Fruit fly (Drosophila melanogaster) whole organism, embryonic: Measurements from ENCODE around the gene CG34287.

Experiments
- B-H2 ChIP-seq: fragments of 200-800 bp; sonication (Bioruptor generic); optimal IDR thresholded peaks from 2 replicates; lab custom pipeline; 2018; ENCODE audit warnings: missing biosample characterization, mild to moderate bottlenecking, missing genetic modification characterization
- Bdp1 ChIP-seq: fragments of 200-800 bp; sonication (Bioruptor generic); optimal IDR thresholded peaks from 3 replicates; lab custom pipeline; 2016; ENCODE audit warnings: missing biosample characterization, missing genetic modification characterization
- CG10209 ChIP-seq: fragments of 200-800 bp; sonication (Bioruptor generic); optimal IDR thresholded peaks from 3 replicates; lab custom pipeline; 2017; ENCODE audit warnings: missing biosample characterization, mild to moderate bottlenecking, missing genetic modification characterization, missing genetic modification reagents
- CG12236 ChIP-seq: fragments of 200-800 bp; sonication (Bioruptor generic); optimal IDR thresholded peaks from 2 replicates; lab custom pipeline; 2016; ENCODE audit warnings: missing biosample characterization, missing genetic modification characterization
- CG15269 ChIP-seq: fragments of 200-800 bp; sonication (Bioruptor generic); optimal IDR thresholded peaks from 2 replicates; lab custom pipeline; 2018; ENCODE audit warnings: missing biosample characterization, mild to moderate bottlenecking, missing genetic modification characterization, moderate library complexity
- CG15514 ChIP-seq: fragments of 200-800 bp; sonication (Bioruptor generic); optimal IDR thresholded peaks from 3 replicates; lab custom pipeline; 2017; ENCODE audit warnings: missing biosample characterization, missing genetic modification characterization, mild to moderate bottlenecking, moderate library complexity, missing genetic modification reagents
- CG17385 ChIP-seq: fragments of 200-800 bp; sonication (Bioruptor generic); optimal IDR thresholded peaks from 3 replicates; lab custom pipeline; 2018; ENCODE audit warnings: missing biosample characterization, mild to moderate bottlenecking, missing genetic modification characterization
- CG2116 ChIP-seq: fragments of 200-800 bp; sonication (Bioruptor generic); optimal IDR thresholded peaks from 3 replicates; lab custom pipeline; 2018; ENCODE audit warnings: missing biosample characterization, mild to moderate bottlenecking, missing genetic modification characterization
- CG2120 ChIP-seq: fragments of 200-800 bp; sonication (Bioruptor generic); optimal IDR thresholded peaks from 3 replicates; lab custom pipeline; 2016; ENCODE audit warnings: missing biosample characterization, missing genetic modification characterization
- CG2199 ChIP-seq: fragments of 200-800 bp; sonication (Bioruptor generic); IDR thresholded peaks from 3 replicates; pipeline ENCODE4 v1.3.6; 2022; ENCODE audit warnings: missing biosample characterization, missing genetic modification characterization
- CG31441 ChIP-seq: fragments of 200-800 bp; sonication (Bioruptor generic); IDR thresholded peaks from 2 replicates; pipeline ENCODE4 v1.3.6; 2022; ENCODE audit warnings: missing biosample characterization, missing genetic modification characterization
- CG4282 ChIP-seq: fragments of 200-800 bp; sonication (Bioruptor generic); optimal IDR thresholded peaks from 2 replicates; lab custom pipeline; 2016; ENCODE audit warnings: missing biosample characterization, missing genetic modification characterization
- CG4360 ChIP-seq: fragments of 200-800 bp; sonication (Bioruptor generic); IDR thresholded peaks from 2 replicates; pipeline ENCODE4 v1.3.6; 2022; ENCODE audit warnings: missing biosample characterization, missing genetic modification characterization
- CG5180 ChIP-seq: fragments of 200-800 bp; sonication (Bioruptor generic); optimal IDR thresholded peaks from 3 replicates; lab custom pipeline; 2017; ENCODE audit warnings: missing biosample characterization, missing genetic modification characterization, mild to moderate bottlenecking, moderate library complexity, missing genetic modification reagents
- CG6813 ChIP-seq: fragments of 200-800 bp; sonication (Bioruptor generic); optimal IDR thresholded peaks from 2 replicates; lab custom pipeline; 2017; ENCODE audit warnings: missing biosample characterization, missing genetic modification characterization, mild to moderate bottlenecking, moderate library complexity, missing genetic modification reagents
- CG7786 ChIP-seq: fragments of 200-800 bp; sonication (Bioruptor generic); optimal IDR thresholded peaks from 2 replicates; lab custom pipeline; 2016; ENCODE audit warnings: missing biosample characterization, missing genetic modification characterization
- CG9797 ChIP-seq: fragments of 200-800 bp; sonication (Bioruptor generic); optimal IDR thresholded peaks from 3 replicates; lab custom pipeline; 2018; ENCODE audit warnings: missing biosample characterization, mild to moderate bottlenecking, missing genetic modification characterization
- CoRest ChIP-seq: fragments of 200-800 bp; sonication (Bioruptor generic); optimal IDR thresholded peaks from 3 replicates; lab custom pipeline; 2018; ENCODE audit warnings: missing biosample characterization, mild to moderate bottlenecking, missing genetic modification characterization, moderate library complexity
- D19B ChIP-seq: fragments of 200-800 bp; sonication (Bioruptor generic); optimal IDR thresholded peaks from 2 replicates; lab custom pipeline; 2017; ENCODE audit warnings: missing biosample characterization, mild to moderate bottlenecking, missing genetic modification characterization
- Dip3 ChIP-seq: fragments of 200-800 bp; sonication (Bioruptor generic); optimal IDR thresholded peaks from 3 replicates; lab custom pipeline; 2016; ENCODE audit warnings: missing biosample characterization, missing genetic modification characterization
- Ets65A ChIP-seq: fragments of 200-800 bp; sonication (Bioruptor generic); peaks from one replicate; lab custom pipeline; 2016; ENCODE audit warnings: missing biosample characterization, missing genetic modification characterization
- Hr39 ChIP-seq: fragments of >200 bp; optimal IDR thresholded peaks from 2 replicates; lab custom pipeline; 2017
- Hr51 ChIP-seq, 2 experiments: fragments of 200-800 bp; sonication (Bioruptor generic); optimal IDR thresholded peaks; 2 replicates in 1 of 2; 3 replicates in 1 of 2; lab custom pipeline; 2016 to 2018; ENCODE audit warnings: missing biosample characterization in 2 of 2, missing genetic modification characterization in 2 of 2, mild to moderate bottlenecking in 1 of 2, moderate library complexity in 1 of 2
- Lhr ChIP-seq: fragments of 200-800 bp; sonication (Bioruptor generic); optimal IDR thresholded peaks from 3 replicates; lab custom pipeline; 2017; ENCODE audit warnings: mild to moderate bottlenecking, missing biosample characterization, missing genetic modification reagents, missing genetic modification characterization
- Max ChIP-seq: fragments of 200-800 bp; sonication (Bioruptor generic); optimal IDR thresholded peaks from 2 replicates; lab custom pipeline; 2016; ENCODE audit warnings: missing biosample characterization, mild to moderate bottlenecking, missing genetic modification characterization
- NC2β ChIP-seq: fragments of 200-800 bp; sonication (Bioruptor generic); optimal IDR thresholded peaks from 2 replicates; lab custom pipeline; 2016; ENCODE audit warnings: missing biosample characterization, missing genetic modification characterization
- Ptx1 ChIP-seq: fragments of 200-800 bp; sonication (Bioruptor generic); IDR thresholded peaks from 2 replicates; pipeline ENCODE4 v1.3.6; 2022; ENCODE audit warnings: missing biosample characterization, missing genetic modification characterization
- Six4 ChIP-seq: fragments of 200-800 bp; sonication (Bioruptor generic); optimal IDR thresholded peaks from 2 replicates; lab custom pipeline; 2016; ENCODE audit warnings: missing biosample characterization, missing genetic modification characterization
- Xbp1 ChIP-seq: fragments of 200-800 bp; sonication (Bioruptor generic); optimal IDR thresholded peaks from 3 replicates; lab custom pipeline; 2016; ENCODE audit warnings: missing biosample characterization, mild to moderate bottlenecking, missing genetic modification characterization
- YL-1 ChIP-seq: fragments of 200-800 bp; sonication (Bioruptor generic); optimal IDR thresholded peaks from 3 replicates; lab custom pipeline; 2017; ENCODE audit warnings: missing biosample characterization, mild to moderate bottlenecking, missing genetic modification characterization
- ab ChIP-seq: fragments of 200-800 bp; sonication (Bioruptor generic); optimal IDR thresholded peaks from 2 replicates; lab custom pipeline; 2016; ENCODE audit warnings: missing biosample characterization, missing genetic modification characterization
- caup ChIP-seq: fragments of 200-800 bp; sonication (Bioruptor generic); optimal IDR thresholded peaks from 3 replicates; lab custom pipeline; 2017; ENCODE audit warnings: missing biosample characterization, mild to moderate bottlenecking, missing genetic modification characterization, moderate library complexity; ENCODE audit not compliant: severe bottlenecking
- dmrt11E ChIP-seq: fragments of 200-800 bp; sonication (Bioruptor generic); optimal IDR thresholded peaks from 3 replicates; lab custom pipeline; 2018; ENCODE audit warnings: missing biosample characterization, mild to moderate bottlenecking, missing genetic modification characterization, moderate library complexity
- ems ChIP-seq: fragments of 200-800 bp; sonication (Bioruptor generic); optimal IDR thresholded peaks from 3 replicates; lab custom pipeline; 2016; ENCODE audit warnings: missing biosample characterization, missing genetic modification characterization
- gce ChIP-seq: fragments of 200-800 bp; sonication (Bioruptor generic); IDR thresholded peaks from 3 replicates; pipeline ENCODE4 v1.3.6; 2022; ENCODE audit warnings: missing biosample characterization, missing genetic modification characterization
- gfzf ChIP-seq: fragments of 200-800 bp; sonication (Bioruptor generic); optimal IDR thresholded peaks from 2 replicates; lab custom pipeline; 2016; ENCODE audit warnings: missing biosample characterization, mild to moderate bottlenecking, missing genetic modification characterization, moderate library complexity
- grn ChIP-seq: fragments of 200-800 bp; sonication (Bioruptor generic); optimal IDR thresholded peaks from 3 replicates; lab custom pipeline; 2017; ENCODE audit warnings: missing biosample characterization, missing genetic modification characterization
- her ChIP-seq: fragments of 200-800 bp; sonication (Bioruptor generic); optimal IDR thresholded peaks from 2 replicates; lab custom pipeline; 2016; ENCODE audit warnings: missing biosample characterization, missing genetic modification characterization
- jumu ChIP-seq: fragments of 200-800 bp; sonication (Bioruptor generic); optimal IDR thresholded peaks from 3 replicates; lab custom pipeline; 2016; ENCODE audit warnings: missing biosample characterization, missing genetic modification characterization
- kay ChIP-seq: fragments of 200-800 bp; sonication (Bioruptor generic); optimal IDR thresholded peaks from 2 replicates; lab custom pipeline; 2016; ENCODE audit warnings: missing biosample characterization, missing genetic modification characterization
- prd ChIP-seq, 3 experiments: fragments of >200 bp in 2 of 3; fragments of 200-800 bp in 1 of 3; sonication (Bioruptor generic) in 1 of 3; optimal IDR thresholded peaks in 2 of 3; IDR thresholded peaks in 1 of 3; 2 replicates in 2 of 3; 3 replicates in 1 of 3; pipeline versions ENCODE4 v1.3.6 to Lab custom; 2017 to 2022; ENCODE audit warnings: missing biosample characterization in 1 of 3, missing genetic modification characterization in 1 of 3
- pzg ChIP-seq: fragments of 200-800 bp; sonication (Bioruptor generic); optimal IDR thresholded peaks from 3 replicates; lab custom pipeline; 2018; ENCODE audit warnings: missing biosample characterization, mild to moderate bottlenecking, missing genetic modification characterization, moderate library complexity
- sens ChIP-seq: fragments of 200-800 bp; sonication (Bioruptor generic); peaks from one replicate; lab custom pipeline; 2016; ENCODE audit warnings: missing biosample characterization, missing genetic modification characterization
- stwl ChIP-seq: fragments of 200-800 bp; sonication (Bioruptor generic); optimal IDR thresholded peaks from 3 replicates; lab custom pipeline; 2018; ENCODE audit warnings: missing biosample characterization, mild to moderate bottlenecking, missing genetic modification characterization, moderate library complexity
- tna ChIP-seq: fragments of 200-800 bp; sonication (Bioruptor generic); IDR thresholded peaks from 2 replicates; pipeline ENCODE4 v1.3.6; 2022; ENCODE audit warnings: missing biosample characterization, missing genetic modification characterization; ENCODE audit not compliant: partially characterized antibody
- trem ChIP-seq: fragments of 200-800 bp; optimal IDR thresholded peaks from 3 replicates; lab custom pipeline; 2019; ENCODE audit warnings: missing biosample characterization, mild to moderate bottlenecking, missing genetic modification characterization, moderate library complexity

Gene CG34287

DNA sequence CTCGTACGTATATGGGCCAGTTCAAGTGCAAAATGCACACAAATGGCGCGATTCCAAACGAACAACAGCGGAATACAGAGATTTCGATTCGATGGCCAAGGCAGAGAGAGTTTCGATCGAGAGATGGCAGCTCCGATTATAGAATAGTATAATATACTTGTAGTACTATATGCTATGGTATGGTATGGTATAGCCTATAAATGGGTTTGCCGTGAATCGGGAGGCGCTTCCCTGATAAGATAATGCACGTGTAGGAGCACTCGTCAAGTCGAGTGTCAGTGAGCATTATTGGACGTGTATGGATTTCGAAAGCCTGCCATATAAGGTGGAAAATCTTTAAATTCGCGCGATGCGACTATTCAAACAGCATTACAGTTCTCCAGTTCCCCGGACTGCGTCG lies 9.6 kb upstream of the CG34287 start:
- TF ChIP-seq grn (GFP tag; lab: Kevin White, UChicago) (peak; percentile 12), kay (GFP tag; lab: Kevin White, UChicago) (no peak), CG2199 (peak; percentile 64; the same call in 1 of the 3 replicates)
- TF ChIP-seq, all 482 proteins: peak for 2

- no peak for TF ChIP-seq B-H2 (GFP tag; lab: Kevin White, UChicago)
- no peak for TF ChIP-seq her (GFP tag; lab: Kevin White, UChicago)
- TF ChIP-seq CG10209 (GFP tag; lab: Kevin White, UChicago), result no peak
- TF ChIP-seq D19B (GFP tag; lab: Kevin White, UChicago), result no peak
- TF ChIP-seq Dip3 (GFP tag; lab: Kevin White, UChicago), result no peak
- no peak for TF ChIP-seq CG5180 (GFP tag; lab: Kevin White, UChicago)
- TF ChIP-seq CG15514, result no peak
- no peak for TF ChIP-seq Hr39 (lab: Kevin White, UChicago)
- no peak for TF ChIP-seq CG6813 (GFP tag; lab: Kevin White, UChicago)
Observed at dm6 chr3R:5846570-5847270, 6.4 kb upstream of the CG34287 start, which contains the start of gene CG14676. Gene CG14676 (plus strand): TSS chr3R:5847220.

DNA sequence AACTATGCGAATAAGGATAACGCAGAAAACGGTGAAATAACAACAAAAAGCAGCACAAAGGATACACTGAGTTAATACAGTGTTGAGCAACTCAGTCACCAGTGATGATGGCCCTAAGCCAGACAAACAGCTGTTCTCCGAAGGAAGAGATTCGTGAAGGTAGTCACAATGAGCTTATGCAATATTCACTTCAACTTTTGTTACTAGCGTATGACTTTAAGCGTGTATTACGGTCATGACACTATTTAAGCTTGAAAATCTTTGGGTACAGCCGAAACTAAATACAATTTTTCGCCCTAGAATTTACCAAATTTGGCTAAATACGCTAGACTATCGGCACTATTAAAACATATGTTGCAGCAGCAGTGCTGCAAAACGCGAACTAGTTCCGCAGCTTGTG lies 3.1 kb downstream of the CG34287 start, which contains the start of the genes disp and ECSIT:
disp (minus strand) TSS at position 97 of the 400 bp plus-strand sequence.
ECSIT (plus strand) TSS at position 371 of the 400 bp plus-strand sequence.
- TF ChIP-seq Bdp1 (GFP tag; lab: Kevin White, UChicago) (peak; percentile 19), Six4 (peak; percentile 14), Ptx1 (peak; percentile 31; the same call in 1 of the 2 replicates), Hr51 (GFP tag; optimal IDR thresholded peaks at IDR 0.05; lab: Kevin White, UChicago) (no peak), gce (no peak), tna (GFP tag; lab: Robert Waterston, UW) (no peak), CoRest (peak; percentile 59), CG2116 (GFP tag; lab: Kevin White, UChicago) (peak; percentile 67), CG9797 (GFP tag; lab: Kevin White, UChicago) (peak; percentile 7), prd (optimal IDR thresholded peaks at IDR 0.05; lab: Kevin White, UChicago) (no peak), prd (GFP tag; IDR thresholded peaks at IDR 0.05; lab: Robert Waterston, UW) (0 out of 3 replicates have a peak, but pooled peaks have one; percentile 24), CG4282 (GFP tag; lab: Kevin White, UChicago) (no peak), CG17385 (GFP tag; lab: Kevin White, UChicago) (no peak), Ets65A (GFP tag; lab: Kevin White, UChicago) (peak; percentile 94), Xbp1 (GFP tag; lab: Kevin White, UChicago) (peak; percentile 33), stwl (tag; lab: Kevin White, UChicago) (peak; percentile 53), Lhr (GFP tag; lab: Kevin White, UChicago) (peak; percentile 9), sens (GFP tag; lab: Kevin White, UChicago) (peak; percentile 92), YL-1 (peak; percentile 52), CG12236 (no peak), ems (peak; percentile 45), CG2120 (GFP tag; lab: Kevin White, UChicago) (peak; percentile 59), jumu (GFP tag; lab: Kevin White, UChicago) (peak; percentile 34), gfzf (GFP tag; lab: Kevin White, UChicago) (peak; percentile 9), CG7786 (GFP tag; lab: Kevin White, UChicago) (peak; percentile 45), ab (GFP tag; lab: Kevin White, UChicago) (peak; percentile 3), CG31441 (no peak), trem (tag; lab: Kevin White, UChicago) (peak; percentile 56), CG4360 (GFP tag; lab: Robert Waterston, UW) (peak; percentile 67), dmrt11E (tag; lab: Kevin White, UChicago) (peak; percentile 38), pzg (GFP tag; lab: Kevin White, UChicago) (peak; percentile 50), CG15269 (tag; lab: Kevin White, UChicago) (no peak), Max (peak; percentile 48), caup (GFP tag; lab: Kevin White, UChicago) (no peak), NC2β (GFP tag; lab: Kevin White, UChicago) (peak; percentile 18)
